Worm (Caenorhabditis elegans) whole organism, L3 larva: Measurements from ENCODE around the gene C16C8.25.

Source experiments
- R02D3.7 ChIP-seq: fragments of 150-350 bp; optimal IDR thresholded peaks from 2 replicates; lab custom pipeline; 2014; ENCODE audit warnings: missing biosample characterization, missing genetic modification characterization
- ZK546.5 ChIP-seq: sonication (generic microtip); optimal IDR thresholded peaks from 2 replicates; lab custom pipeline; 2017; ENCODE audit warnings: missing biosample characterization, missing genetic modification characterization
- aly-2 ChIP-seq: fragments of 150-350 bp; optimal IDR thresholded peaks from 2 replicates; lab custom pipeline; 2014; ENCODE audit warnings: missing biosample characterization, missing genetic modification characterization
- ama-1 ChIP-seq: fragments of 150-350 bp; optimal IDR thresholded peaks from 2 replicates; lab custom pipeline; 2018
- ceh-16 ChIP-seq: sonication (generic microtip); optimal IDR thresholded peaks from 2 replicates; lab custom pipeline; 2017; ENCODE audit warnings: missing biosample characterization, missing genetic modification characterization
- ceh-28 ChIP-seq: fragments of 150-350 bp; optimal IDR thresholded peaks from 2 replicates; lab custom pipeline; 2014; ENCODE audit warnings: missing biosample characterization, missing genetic modification reagents, missing genetic modification characterization
- ceh-82 ChIP-seq: fragments of 150-350 bp; optimal IDR thresholded peaks from 2 replicates; lab custom pipeline; 2014; ENCODE audit warnings: missing biosample characterization, missing genetic modification characterization
- ceh-9 ChIP-seq: sonication (generic microtip); optimal IDR thresholded peaks from 2 replicates; lab custom pipeline; 2018; ENCODE audit warnings: missing biosample characterization, missing genetic modification characterization
- daf-12 ChIP-seq: fragments of 150-350 bp; optimal IDR thresholded peaks from 2 replicates; lab custom pipeline; 2014; ENCODE audit warnings: missing biosample characterization, missing genetic modification reagents, missing genetic modification characterization
- egl-27 ChIP-seq: sonication (generic microtip); optimal IDR thresholded peaks from 4 replicates; lab custom pipeline; 2017; ENCODE audit warnings: missing biosample characterization, missing genetic modification reagents, missing genetic modification characterization
- egl-5 ChIP-seq: fragments of 150-350 bp; optimal IDR thresholded peaks from 2 replicates; lab custom pipeline; 2017; ENCODE audit warnings: missing biosample characterization, missing genetic modification reagents, missing genetic modification characterization, inconsistent platforms
- elt-1 ChIP-seq: fragments of 150-350 bp; optimal IDR thresholded peaks from 2 replicates; lab custom pipeline; 2014; ENCODE audit warnings: missing biosample characterization, missing genetic modification characterization
- elt-2 ChIP-seq: sonication (generic microtip); optimal IDR thresholded peaks from 2 replicates; lab custom pipeline; 2016; ENCODE audit warnings: missing genetic modification reagents, mild to moderate bottlenecking, missing genetic modification characterization, missing compliant biosample characterization
- elt-3 ChIP-seq, 3 experiments: fragments of 150-350 bp in 1 of 3; sonication (generic microtip) in 2 of 3; optimal IDR thresholded peaks; 2 replicates in 2 of 3; 4 replicates in 1 of 3; lab custom pipeline; 2014 to 2017; ENCODE audit warnings: missing biosample characterization in 3 of 3, missing genetic modification characterization in 3 of 3
- eor-1 ChIP-seq, 2 experiments: fragments of 150-350 bp; optimal IDR thresholded peaks; 2 replicates each; lab custom pipeline; 2014 to 2018; ENCODE audit warnings: missing biosample characterization in 2 of 2, missing genetic modification characterization in 2 of 2
- fkh-10 ChIP-seq: sonication (generic microtip); optimal IDR thresholded peaks from 2 replicates; lab custom pipeline; 2017; ENCODE audit warnings: missing biosample characterization, missing genetic modification reagents, missing genetic modification characterization
- fkh-2 ChIP-seq: fragments of 150-350 bp; optimal IDR thresholded peaks from 2 replicates; lab custom pipeline; 2014; ENCODE audit warnings: missing biosample characterization, missing genetic modification reagents, missing genetic modification characterization
- fos-1 ChIP-seq: fragments of 150-350 bp; optimal IDR thresholded peaks from 2 replicates; lab custom pipeline; 2014; ENCODE audit warnings: missing biosample characterization, missing genetic modification characterization
- hmg-11 ChIP-seq: sonication (generic microtip); optimal IDR thresholded peaks from 2 replicates; lab custom pipeline; 2016; ENCODE audit warnings: missing genetic modification characterization, missing compliant biosample characterization
- jun-1 ChIP-seq: fragments of 150-350 bp; optimal IDR thresholded peaks from 2 replicates; lab custom pipeline; 2014; ENCODE audit warnings: missing biosample characterization, missing genetic modification reagents, missing genetic modification characterization
- lin-15B ChIP-seq: fragments of 150-350 bp; optimal IDR thresholded peaks from 2 replicates; lab custom pipeline; 2014; ENCODE audit warnings: missing biosample characterization, missing genetic modification characterization
- lin-39 ChIP-seq: fragments of 150-350 bp; optimal IDR thresholded peaks from 2 replicates; lab custom pipeline; 2018; ENCODE audit warnings: missing biosample characterization, missing genetic modification reagents, missing genetic modification characterization
- lsy-12 ChIP-seq: sonication (generic microtip); optimal IDR thresholded peaks from 2 replicates; lab custom pipeline; 2016; ENCODE audit warnings: mild to moderate bottlenecking, missing genetic modification characterization, missing compliant biosample characterization
- mdl-1 ChIP-seq: fragments of 150-350 bp; optimal IDR thresholded peaks from 2 replicates; lab custom pipeline; 2014; ENCODE audit warnings: missing biosample characterization, missing genetic modification characterization
- mml-1 ChIP-seq: fragments of 150-350 bp; sonication (generic microtip); optimal IDR thresholded peaks from 3 replicates; lab custom pipeline; 2014; ENCODE audit warnings: missing biosample characterization, missing genetic modification characterization
- nfya-1 ChIP-seq: sonication (generic microtip); optimal IDR thresholded peaks from 2 replicates; lab custom pipeline; 2017; ENCODE audit warnings: missing genetic modification characterization, mild to moderate bottlenecking, missing compliant biosample characterization, antibody characterized with exemption, moderate library complexity; ENCODE audit not compliant: insufficient read depth
- nhr-11 ChIP-seq: fragments of 150-350 bp; optimal IDR thresholded peaks from 2 replicates; lab custom pipeline; 2014; ENCODE audit warnings: missing biosample characterization, missing genetic modification characterization
- nhr-12 ChIP-seq: fragments of 150-350 bp; optimal IDR thresholded peaks from 2 replicates; lab custom pipeline; 2014; ENCODE audit warnings: missing biosample characterization, missing genetic modification characterization
- nhr-23 ChIP-seq: fragments of 150-350 bp; optimal IDR thresholded peaks from 2 replicates; lab custom pipeline; 2014; ENCODE audit warnings: missing biosample characterization, missing genetic modification reagents, missing genetic modification characterization
- nhr-237 ChIP-seq: fragments of 150-350 bp; optimal IDR thresholded peaks from 2 replicates; lab custom pipeline; 2014; ENCODE audit warnings: missing biosample characterization, missing genetic modification characterization
- nhr-25 ChIP-seq: sonication (generic microtip); optimal IDR thresholded peaks from 2 replicates; lab custom pipeline; 2017; ENCODE audit warnings: missing biosample characterization, missing genetic modification characterization
- nhr-28 ChIP-seq: fragments of 150-350 bp; optimal IDR thresholded peaks from 2 replicates; lab custom pipeline; 2014; ENCODE audit warnings: missing biosample characterization, missing genetic modification characterization
- nhr-43 ChIP-seq: sonication (generic microtip); optimal IDR thresholded peaks from 2 replicates; lab custom pipeline; 2016; ENCODE audit warnings: mild to moderate bottlenecking, missing genetic modification characterization, missing compliant biosample characterization; ENCODE audit not compliant: poor library complexity, severe bottlenecking
- nhr-67 ChIP-seq: fragments of 150-350 bp; optimal IDR thresholded peaks from 2 replicates; lab custom pipeline; 2014; ENCODE audit warnings: missing biosample characterization, missing genetic modification characterization
- nhr-76 ChIP-seq: fragments of 150-350 bp; sonication (generic microtip); optimal IDR thresholded peaks from 5 replicates; lab custom pipeline; 2014; ENCODE audit warnings: missing biosample characterization, missing genetic modification characterization
- nhr-77 ChIP-seq: fragments of 150-350 bp; optimal IDR thresholded peaks from 2 replicates; lab custom pipeline; 2014; ENCODE audit warnings: missing biosample characterization, missing genetic modification characterization
- pha-4 ChIP-seq: fragments of 150-350 bp; optimal IDR thresholded peaks from 2 replicates; lab custom pipeline; 2014; ENCODE audit warnings: missing biosample characterization, missing genetic modification reagents, missing genetic modification characterization
- pqm-1 ChIP-seq: fragments of 150-350 bp; optimal IDR thresholded peaks from 2 replicates; lab custom pipeline; 2017; ENCODE audit warnings: missing biosample characterization, missing genetic modification characterization, inconsistent platforms
- sea-2 ChIP-seq: fragments of 150-350 bp; sonication (generic microtip); optimal IDR thresholded peaks from 4 replicates; lab custom pipeline; 2014; ENCODE audit warnings: missing biosample characterization, missing genetic modification reagents, missing genetic modification characterization
- skn-1 ChIP-seq: fragments of 150-350 bp; optimal IDR thresholded peaks from 2 replicates; lab custom pipeline; 2014; ENCODE audit warnings: missing biosample characterization, missing genetic modification characterization
- snpc-4 ChIP-seq: fragments of 150-350 bp; optimal IDR thresholded peaks from 2 replicates; lab custom pipeline; 2014; ENCODE audit warnings: missing biosample characterization, missing genetic modification characterization
- tbx-2 ChIP-seq: sonication (generic microtip); optimal IDR thresholded peaks from 2 replicates; lab custom pipeline; 2016; ENCODE audit warnings: mild to moderate bottlenecking, missing genetic modification characterization, missing compliant biosample characterization
- unc-39 ChIP-seq: sonication (generic microtip); optimal IDR thresholded peaks from 4 replicates; lab custom pipeline; 2017; ENCODE audit warnings: missing biosample characterization, missing genetic modification characterization
- unc-62 ChIP-seq: fragments of 150-350 bp; sonication (generic microtip); optimal IDR thresholded peaks from 4 replicates; lab custom pipeline; 2014; ENCODE audit warnings: missing biosample characterization, missing genetic modification reagents, missing genetic modification characterization
- zag-1 ChIP-seq: fragments of 150-350 bp; optimal IDR thresholded peaks from 2 replicates; lab custom pipeline; 2014; ENCODE audit warnings: missing biosample characterization, missing genetic modification characterization
- ztf-11 ChIP-seq: fragments of 150-350 bp; optimal IDR thresholded peaks from 2 replicates; lab custom pipeline; 2014; ENCODE audit warnings: missing biosample characterization, missing genetic modification characterization
- ztf-4 ChIP-seq: fragments of 150-350 bp; optimal IDR thresholded peaks from 2 replicates; lab custom pipeline; 2014; ENCODE audit warnings: missing biosample characterization, missing genetic modification characterization

The C16C8.25 gene

DNA sequence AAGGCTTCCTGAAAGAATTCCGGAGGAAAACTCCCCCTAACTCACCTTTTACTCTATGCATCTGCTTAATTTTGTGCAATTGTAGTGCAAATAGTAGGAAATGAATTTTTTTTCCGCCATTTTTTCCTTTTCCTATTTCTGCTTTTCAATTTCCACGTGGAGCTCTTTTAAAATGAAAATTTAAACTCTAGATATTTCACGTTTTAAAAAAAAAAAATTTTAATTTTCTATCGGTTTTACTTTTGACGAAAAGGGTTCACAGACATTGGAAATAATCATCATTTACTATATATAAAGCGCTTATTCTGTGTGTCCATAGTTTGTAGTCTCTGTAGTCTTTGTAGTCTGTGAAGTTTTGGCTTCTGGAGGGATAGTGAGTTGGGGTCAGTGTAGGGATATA lies 32.6 kb downstream of the C16C8.25 start, which contains the start of gene Y49F6B.8:
Gene Y49F6B.8 (minus strand): TSS at position 101 of the 400 bp plus-strand sequence.
- TF ChIP-seq nhr-67, result no peak
- TF ChIP-seq ceh-9 (tag; lab: Kevin White, UChicago), result no peak
- TF ChIP-seq ama-1 (lab: Kevin White, UChicago), result no peak
- no peak for TF ChIP-seq ceh-16 (tag; lab: Kevin White, UChicago)
- no peak for TF ChIP-seq sea-2 (GFP tag; lab: Kevin White, UChicago)
- no peak for TF ChIP-seq pha-4 (tag; lab: Kevin White, UChicago)
- TF ChIP-seq nhr-237 (tag; lab: Kevin White, UChicago), result no peak
- TF ChIP-seq, all 47 proteins: peak for 0

DNA sequence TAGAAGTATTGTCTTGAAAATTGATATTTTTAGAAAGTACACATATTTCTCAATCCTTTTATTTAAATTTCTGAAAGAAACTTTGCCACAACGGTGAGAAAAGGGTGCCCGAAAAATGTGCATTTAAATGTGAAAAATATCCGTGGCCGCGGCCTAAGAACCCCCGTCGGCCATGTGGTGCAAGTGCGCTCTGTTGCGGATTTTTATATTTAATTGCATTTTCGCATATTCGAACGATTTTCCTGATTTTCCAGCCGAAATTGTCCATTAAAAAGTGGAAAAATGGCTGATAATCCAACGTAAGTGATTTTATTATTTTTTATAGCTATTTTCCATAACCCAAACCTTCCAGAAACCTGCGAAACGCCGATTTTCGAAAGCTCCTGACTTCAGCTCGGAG lies 33.2 kb downstream of the C16C8.25 start, which contains the start of gene smu-2:
Gene smu-2 (plus strand): TSS at position 178 of the 400 bp plus-strand sequence.
- TF ChIP-seq daf-12 (tag; lab: Kevin White, UChicago) (no peak), nhr-11 (tag; lab: Kevin White, UChicago) (no peak), nhr-77 (no peak), elt-1 (tag; lab: Kevin White, UChicago) (no peak), nhr-25 (tag; lab: Kevin White, UChicago) (peak; percentile 20), elt-2 (tag; lab: Kevin White, UChicago) (peak; percentile 11), ceh-9 (tag; lab: Kevin White, UChicago) (no peak), ceh-82 (tag; lab: Kevin White, UChicago) (no peak), sea-2 (GFP tag; lab: Kevin White, UChicago) (no peak), pqm-1 (no peak), eor-1 (tag; optimal IDR thresholded peaks at IDR 0.05; lab: Kevin White, UChicago) (no peak), egl-27 (tag; lab: Kevin White, UChicago) (no peak), ztf-11 (tag; lab: Kevin White, UChicago) (no peak), nhr-43 (tag; lab: Kevin White, UChicago) (no peak), snpc-4 (tag; lab: Kevin White, UChicago) (peak; percentile 55), nfya-1 (tag; lab: Kevin White, UChicago) (peak; percentile 55), hmg-11 (no peak), R02D3.7 (tag; lab: Kevin White, UChicago) (peak; percentile 1), nhr-12 (tag; lab: Kevin White, UChicago) (no peak), unc-39 (tag; lab: Kevin White, UChicago) (no peak), egl-5 (peak; percentile 69), nhr-67 (no peak), lin-15B (tag; lab: Kevin White, UChicago) (peak; percentile 91), nhr-76 (tag; lab: Kevin White, UChicago) (no peak), tbx-2 (no peak), aly-2 (tag; lab: Kevin White, UChicago) (no peak), unc-62 (GFP tag; lab: Kevin White, UChicago) (no peak), ZK546.5 (tag; lab: Kevin White, UChicago) (no peak), zag-1 (no peak), fkh-2 (no peak), ceh-28 (tag; lab: Kevin White, UChicago) (no peak), nhr-23 (tag; lab: Kevin White, UChicago) (peak; percentile 17), elt-3 (tag; optimal IDR thresholded peaks at IDR 0.05; lab: Kevin White, UChicago) (no peak), jun-1 (no peak), fkh-10 (peak; percentile 17), fos-1 (no peak), skn-1 (tag; lab: Kevin White, UChicago) (no peak), lin-39 (tag; lab: Kevin White, UChicago) (peak; percentile 59), ztf-4 (tag; lab: Kevin White, UChicago) (no peak), mml-1 (tag; lab: Kevin White, UChicago) (no peak), ama-1 (lab: Kevin White, UChicago) (no peak), nhr-237 (tag; lab: Kevin White, UChicago) (no peak), nhr-28 (no peak), mdl-1 (tag; lab: Kevin White, UChicago) (no peak), lsy-12 (tag; lab: Kevin White, UChicago) (no peak), pha-4 (tag; lab: Kevin White, UChicago) (no peak), ceh-16 (tag; lab: Kevin White, UChicago) (no peak)
